Fruit fly (Drosophila melanogaster): ENCODE results near the gene CG14696.

CG14696 gene

DNA sequence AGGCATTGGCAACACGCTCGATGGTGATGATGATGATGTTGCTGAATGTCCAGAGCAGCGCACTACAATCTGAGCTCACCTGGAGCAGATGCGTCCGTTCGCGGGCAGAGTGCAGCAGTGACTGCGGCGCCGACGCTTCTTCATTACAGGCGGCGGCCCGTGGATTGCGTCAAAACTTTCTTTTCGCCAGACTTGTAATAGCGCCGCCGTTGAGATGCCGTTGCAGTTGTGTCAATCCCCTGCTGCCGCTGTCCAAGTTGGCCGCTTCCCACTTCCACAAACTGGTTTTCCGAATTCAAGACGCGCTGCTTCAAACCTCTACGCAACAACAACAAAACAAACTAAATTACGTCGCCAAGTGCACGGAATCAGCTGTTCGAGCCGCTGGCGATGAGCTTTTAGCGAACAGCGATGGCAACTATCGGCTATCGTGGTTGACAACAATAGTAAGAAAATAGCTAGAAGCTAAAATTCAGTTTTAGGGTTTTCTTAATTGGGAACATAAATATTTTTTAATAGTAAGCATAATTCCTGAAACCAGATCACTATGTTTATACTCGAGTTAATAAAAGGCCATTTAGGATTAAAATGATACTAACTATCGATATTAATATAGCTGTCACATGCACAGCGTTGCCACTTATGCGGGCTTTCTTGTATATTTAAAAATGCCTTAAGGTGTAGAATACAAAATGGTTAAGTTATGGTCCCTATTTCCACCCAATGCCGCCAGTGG lies 2.8 kb downstream of the CG14696 start, which contains the start of gene Tpc1 (continued):
- TF ChIP-seq CG8319 (GFP tag; optimal IDR thresholded peaks at IDR 0.05) (no peak), Hr38 (GFP tag; optimal IDR thresholded peaks at IDR 0.05) (no peak), OdsH (GFP tag; optimal IDR thresholded peaks at IDR 0.05) (peak; percentile 32), fd85E (GFP tag; optimal IDR thresholded peaks at IDR 0.05) (no peak), CG15336 (GFP tag; IDR thresholded peaks at IDR 0.05) (no peak), Hr39 (GFP tag; optimal IDR thresholded peaks at IDR 0.05) (peak; percentile 51), Blimp-1 (GFP tag; optimal IDR thresholded peaks at IDR 0.05) (peak; percentile 95), Hr4 (GFP tag; optimal IDR thresholded peaks at IDR 0.05) (peak; percentile 47), topi (GFP tag; optimal IDR thresholded peaks at IDR 0.05) (no peak), CG31627 (GFP tag; optimal IDR thresholded peaks at IDR 0.05) (peak; percentile 42), CG3032 (tag; optimal IDR thresholded peaks at IDR 0.05) (peak; percentile 43), ss (GFP tag; optimal IDR thresholded peaks at IDR 0.05) (peak in 1 of 2 experiments; percentile 30), eg (GFP tag; IDR thresholded peaks at IDR 0.05) (peak; percentile 35; the same call in 1 of the 3 replicates), CG10669 (GFP tag; optimal IDR thresholded peaks at IDR 0.05) (no peak), Eip78C (GFP tag) (peak; percentile 67), dac (GFP tag; optimal IDR thresholded peaks at IDR 0.05) (no peak), CG7368 (GFP tag; optimal IDR thresholded peaks at IDR 0.05) (no peak), pdm3 (GFP tag; optimal IDR thresholded peaks at IDR 0.05) (peak; percentile 45), CG16779 (tag; optimal IDR thresholded peaks at IDR 0.05) (no peak), CG34406 (GFP tag; optimal IDR thresholded peaks at IDR 0.05) (no peak), svp (GFP tag) (peak; percentile 65), achi (GFP tag; optimal IDR thresholded peaks at IDR 0.05) (peak; percentile 96), CG6163 (GFP tag; IDR thresholded peaks at IDR 0.05) (no peak), salr (GFP tag; optimal IDR thresholded peaks at IDR 0.05) (no peak), CG3919 (GFP tag; optimal IDR thresholded peaks at IDR 0.05) (peak; percentile 47), CG32006 (GFP tag; optimal IDR thresholded peaks at IDR 0.05) (peak; percentile 5), CG11762 (GFP tag; optimal IDR thresholded peaks at IDR 0.05; ENCODE audit: insufficient read depth) (no peak), dsx (GFP tag; optimal IDR thresholded peaks at IDR 0.05; ENCODE audit: poor library complexity, severe bottlenecking) (peak; percentile 20), Lpt (GFP tag; optimal IDR thresholded peaks at IDR 0.05) (no peak), fd59A (GFP tag; optimal IDR thresholded peaks at IDR 0.05) (no peak), lz (GFP tag; optimal IDR thresholded peaks at IDR 0.05) (peak; percentile 50), esn (GFP tag; optimal IDR thresholded peaks at IDR 0.05) (peak; percentile 40), CG6276 (GFP tag; optimal IDR thresholded peaks at IDR 0.05) (no peak), Smox (GFP tag; optimal IDR thresholded peaks at IDR 0.05) (no peak), CG1621 (tag; optimal IDR thresholded peaks at IDR 0.05) (no peak), Sox102F (GFP tag; optimal IDR thresholded peaks at IDR 0.05) (peak; percentile 42), vri (GFP tag; optimal IDR thresholded peaks at IDR 0.05) (peak; percentile 85), spab (GFP tag; optimal IDR thresholded peaks at IDR 0.05) (no peak), Ets21C (GFP tag; optimal IDR thresholded peaks at IDR 0.05) (peak; percentile 36)

- TF ChIP-seq Eip93F (GFP tag; optimal IDR thresholded peaks at IDR 0.05) (no peak), eg (GFP tag; IDR thresholded peaks at IDR 0.05) (no peak), CG10631 (GFP tag; optimal IDR thresholded peaks at IDR 0.05) (no peak), CG10669 (GFP tag; optimal IDR thresholded peaks at IDR 0.05) (no peak), achi (GFP tag; optimal IDR thresholded peaks at IDR 0.05) (no peak), CG4318 (GFP tag; optimal IDR thresholded peaks at IDR 0.05) (no peak), Sox102F (GFP tag; optimal IDR thresholded peaks at IDR 0.05) (no peak), CG6792 (GFP tag; optimal IDR thresholded peaks at IDR 0.05) (no peak), net (GFP tag; optimal IDR thresholded peaks at IDR 0.05) (no peak), CG34406 (GFP tag; optimal IDR thresholded peaks at IDR 0.05) (no peak), vri (GFP tag; optimal IDR thresholded peaks at IDR 0.05) (no peak), Met (GFP tag; optimal IDR thresholded peaks at IDR 0.05) (no peak), Eip78C (GFP tag) (no peak), cyc (GFP tag; optimal IDR thresholded peaks at IDR 0.05) (no peak)
Observed at dm6 chr3R:10879219-10879618, 5.6 kb downstream of the CG14696 start, which contains the start of gene CG14695. Gene CG14695 (minus strand): TSS chr3R:10879319.
